Worm (Caenorhabditis elegans): ENCODE measurements around the gene B0280.9.

DNA sequence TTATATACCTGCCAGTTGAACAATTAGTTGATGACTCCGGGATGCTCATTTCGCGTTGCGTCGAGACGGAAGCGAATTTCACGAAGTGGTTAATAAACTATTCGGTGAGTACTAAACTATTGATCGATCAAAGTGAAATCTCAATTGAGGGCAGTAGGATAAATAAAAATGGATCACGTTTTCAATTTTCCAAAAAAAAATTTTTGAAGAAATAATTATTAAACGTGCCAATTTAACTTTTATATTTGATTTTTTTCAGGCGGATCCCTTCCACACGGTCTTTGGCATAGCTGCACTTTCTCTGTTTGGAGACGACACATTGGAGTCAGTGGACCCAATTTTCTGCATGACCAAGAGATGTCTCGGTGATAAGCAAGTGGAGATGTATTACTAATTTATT lies 13.3 kb upstream of the B0280.9 start, which contains the start of gene B0280.17:
- TF ChIP-seq mab-5 (tag; optimal IDR thresholded peaks at IDR 0.05) (no peak), M03D4.4 (tag; optimal IDR thresholded peaks at IDR 0.05) (no peak), ces-1 (GFP tag; optimal IDR thresholded peaks at IDR 0.05) (no peak), elt-3 (tag; optimal IDR thresholded peaks at IDR 0.05) (no peak)

All from whole organism, mixed stage, embryonic.